Fruit fly (Drosophila melanogaster): Measurements from ENCODE around the gene hry.

DNA sequence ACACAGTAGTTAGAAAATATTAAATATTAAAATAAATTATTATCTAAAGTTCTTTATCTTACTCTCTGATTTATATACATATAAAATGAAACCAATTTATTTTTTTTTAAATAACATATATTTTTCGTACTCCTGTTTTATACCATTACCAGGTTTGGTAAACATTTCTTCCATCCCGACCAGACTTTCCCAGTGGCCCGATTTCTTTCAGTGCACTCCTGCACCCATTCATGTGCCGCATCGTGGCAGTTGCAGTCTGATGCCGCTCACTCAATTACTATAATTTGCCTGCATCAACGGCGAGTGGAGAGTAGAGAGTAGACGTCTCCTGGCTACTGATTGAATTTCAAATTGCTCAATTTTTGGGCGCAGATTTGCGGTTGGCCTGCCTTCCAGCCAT is 32.3 kb downstream of the hry start:
- TF ChIP-seq Ets98B (GFP tag; IDR thresholded peaks at IDR 0.05) (no peak), CG10348 (GFP tag; IDR thresholded peaks at IDR 0.05) (no peak), CG34367 (tag; optimal IDR thresholded peaks at IDR 0.05) (no peak), CG14655 (GFP tag; optimal IDR thresholded peaks at IDR 0.05) (peak; percentile 13), CG13204 (GFP tag; optimal IDR thresholded peaks at IDR 0.05) (no peak), CG4496 (GFP tag; IDR thresholded peaks at IDR 0.05) (no peak)

Data from whole organism, pupa.